Fruit fly (Drosophila melanogaster) whole organism, wandering third instar larva: ENCODE results near the gene CG32280.

ENCODE experiments used
- Abd-B ChIP-seq: fragments of >200 bp; optimal IDR thresholded peaks from 2 replicates; lab custom pipeline; 2017; ENCODE audit warnings: missing biosample characterization, missing genetic modification characterization
- CG32264 ChIP-seq: fragments of 200-800 bp; sonication (Bioruptor generic); optimal IDR thresholded peaks from 2 replicates; lab custom pipeline; 2016; ENCODE audit warnings: missing biosample characterization, missing genetic modification characterization
- CG9705 ChIP-seq: fragments of 200-800 bp; sonication (Bioruptor generic); optimal IDR thresholded peaks from 2 replicates; lab custom pipeline; 2018; ENCODE audit warnings: missing biosample characterization, mild to moderate bottlenecking, missing genetic modification characterization
- CrebA ChIP-seq: fragments of 200-800 bp; sonication (Bioruptor generic); optimal IDR thresholded peaks from 2 replicates; lab custom pipeline; 2016; ENCODE audit warnings: missing biosample characterization, mild to moderate bottlenecking, missing genetic modification characterization, borderline replicate concordance
- Dfd ChIP-seq: fragments of >200 bp; optimal IDR thresholded peaks from 2 replicates; lab custom pipeline; 2017; ENCODE audit warnings: missing biosample characterization, missing genetic modification characterization
- Dif ChIP-seq: fragments of 200-275, 200-300 bp; sonication (Bioruptor generic); optimal IDR thresholded peaks from 2 replicates; lab custom pipeline; 2018; ENCODE audit warnings: missing biosample characterization, missing genetic modification characterization; ENCODE audit not compliant: partially characterized antibody
- HLH106 ChIP-seq: fragments of 200-800 bp; optimal IDR thresholded peaks from 3 replicates; lab custom pipeline; 2019; ENCODE audit warnings: missing biosample characterization, mild to moderate bottlenecking, missing genetic modification characterization, moderate library complexity
- Hnf4 ChIP-seq: fragments of 200-800 bp; sonication (Bioruptor generic); optimal IDR thresholded peaks from 2 replicates; lab custom pipeline; 2016; ENCODE audit warnings: missing biosample characterization, mild to moderate bottlenecking, missing genetic modification characterization
- Hr78 ChIP-seq: fragments of >200 bp; optimal IDR thresholded peaks from 2 replicates; lab custom pipeline; 2017; ENCODE audit warnings: missing biosample characterization, missing genetic modification characterization
- Hr83 ChIP-seq: fragments of 200-300 bp; sonication (Bioruptor generic); optimal IDR thresholded peaks from 2 replicates; lab custom pipeline; 2016; ENCODE audit warnings: missing biosample characterization, mild to moderate bottlenecking, missing genetic modification characterization, moderate library complexity; ENCODE audit not compliant: poor library complexity, severe bottlenecking
- Jra ChIP-seq: sonication (Bioruptor generic); optimal IDR thresholded peaks from 2 replicates; lab custom pipeline; 2016; ENCODE audit warnings: missing biosample characterization, missing genetic modification characterization
- Myc ChIP-seq: fragments of >200 bp; optimal IDR thresholded peaks from 2 replicates; lab custom pipeline; 2017
- OdsH ChIP-seq: fragments of 200-800 bp; sonication (Bioruptor generic); optimal IDR thresholded peaks from 2 replicates; lab custom pipeline; 2016; ENCODE audit warnings: missing biosample characterization, mild to moderate bottlenecking, missing genetic modification characterization
- Rel ChIP-seq, 2 experiments: fragments of 200-800 bp; sonication (Bioruptor generic) in 1 of 2; optimal IDR thresholded peaks; 2 replicates in 1 of 2; 3 replicates in 1 of 2; lab custom pipeline; 2016 to 2019; ENCODE audit warnings: mild to moderate bottlenecking in 2 of 2, missing biosample characterization in 2 of 2, missing genetic modification characterization in 2 of 2, moderate library complexity in 1 of 2
- Sp1 ChIP-seq: fragments of 200-800 bp; sonication (Bioruptor generic); optimal IDR thresholded peaks from 3 replicates; lab custom pipeline; 2019; ENCODE audit warnings: missing biosample characterization, mild to moderate bottlenecking, missing genetic modification characterization, moderate library complexity
- Vsx2 ChIP-seq: fragments of 200-300, 225-300 bp; sonication (Bioruptor generic); optimal IDR thresholded peaks from 2 replicates; lab custom pipeline; 2018; ENCODE audit warnings: missing biosample characterization, missing genetic modification characterization; ENCODE audit not compliant: partially characterized antibody
- br ChIP-seq: fragments of 200-800 bp; sonication (Bioruptor generic); optimal IDR thresholded peaks from 2 replicates; lab custom pipeline; 2016; ENCODE audit warnings: missing biosample characterization, missing genetic modification characterization
- brk ChIP-seq: fragments of 200-800 bp; sonication (Bioruptor generic); optimal IDR thresholded peaks from 2 replicates; lab custom pipeline; 2016; ENCODE audit warnings: missing biosample characterization, mild to moderate bottlenecking, missing genetic modification characterization
- dsf ChIP-seq: sonication (Bioruptor generic); optimal IDR thresholded peaks from 2 replicates; lab custom pipeline; 2016; ENCODE audit warnings: missing biosample characterization, missing genetic modification characterization, borderline replicate concordance
- ey ChIP-seq: fragments of 200-800 bp; sonication (Bioruptor generic); optimal IDR thresholded peaks from 2 replicates; lab custom pipeline; 2016; ENCODE audit warnings: missing biosample characterization, missing genetic modification characterization
- foxo ChIP-seq, 2 experiments: fragments of 200-800 bp; sonication (Bioruptor generic); optimal IDR thresholded peaks; 2 replicates in 1 of 2; 3 replicates in 1 of 2; lab custom pipeline; 2016 to 2017; ENCODE audit warnings: missing biosample characterization in 2 of 2, missing genetic modification characterization in 2 of 2
- fru ChIP-seq: fragments of 200-800 bp; sonication (Bioruptor generic); optimal IDR thresholded peaks from 3 replicates; lab custom pipeline; 2016; ENCODE audit warnings: missing biosample characterization, mild to moderate bottlenecking, missing genetic modification characterization
- h ChIP-seq: fragments of 200-800 bp; sonication (Bioruptor generic); optimal IDR thresholded peaks from 3 replicates; lab custom pipeline; 2016; ENCODE audit warnings: missing biosample characterization, mild to moderate bottlenecking, missing genetic modification characterization
- jim ChIP-seq: fragments of 175-275, 200-325 bp; sonication (Bioruptor generic); optimal IDR thresholded peaks from 2 replicates; lab custom pipeline; 2016; ENCODE audit warnings: missing biosample characterization, mild to moderate bottlenecking, missing genetic modification characterization
- lola ChIP-seq: fragments of >200 bp; optimal IDR thresholded peaks from 2 replicates; lab custom pipeline; 2017; ENCODE audit warnings: missing biosample characterization, missing genetic modification characterization
- pan ChIP-seq: fragments of >200 bp; optimal IDR thresholded peaks from 2 replicates; lab custom pipeline; 2017
- psq ChIP-seq: fragments of 200-800 bp; sonication (Bioruptor generic); optimal IDR thresholded peaks from 3 replicates; lab custom pipeline; 2017; ENCODE audit warnings: missing biosample characterization, mild to moderate bottlenecking, missing genetic modification characterization, moderate library complexity
- rgr ChIP-seq: fragments of 200-800 bp; sonication (Bioruptor generic); optimal IDR thresholded peaks from 3 replicates; lab custom pipeline; 2016; ENCODE audit warnings: missing biosample characterization, mild to moderate bottlenecking, missing genetic modification characterization
- sage ChIP-seq: fragments of 200-800 bp; sonication (Bioruptor generic); optimal IDR thresholded peaks from 2 replicates; lab custom pipeline; 2016; ENCODE audit warnings: missing biosample characterization, mild to moderate bottlenecking, missing genetic modification characterization
- sv ChIP-seq: fragments of 200-800 bp; sonication (Bioruptor generic); optimal IDR thresholded peaks from 3 replicates; lab custom pipeline; 2016; ENCODE audit warnings: missing biosample characterization, missing genetic modification characterization
- usp ChIP-seq: fragments of >200 bp; optimal IDR thresholded peaks from 2 replicates; lab custom pipeline; 2017; ENCODE audit warnings: missing biosample characterization, missing genetic modification characterization
- woc ChIP-seq: sonication (Bioruptor generic); optimal IDR thresholded peaks from 2 replicates; lab custom pipeline; 2016; ENCODE audit warnings: missing biosample characterization, mild to moderate bottlenecking, missing genetic modification characterization

The CG32280 gene

DNA sequence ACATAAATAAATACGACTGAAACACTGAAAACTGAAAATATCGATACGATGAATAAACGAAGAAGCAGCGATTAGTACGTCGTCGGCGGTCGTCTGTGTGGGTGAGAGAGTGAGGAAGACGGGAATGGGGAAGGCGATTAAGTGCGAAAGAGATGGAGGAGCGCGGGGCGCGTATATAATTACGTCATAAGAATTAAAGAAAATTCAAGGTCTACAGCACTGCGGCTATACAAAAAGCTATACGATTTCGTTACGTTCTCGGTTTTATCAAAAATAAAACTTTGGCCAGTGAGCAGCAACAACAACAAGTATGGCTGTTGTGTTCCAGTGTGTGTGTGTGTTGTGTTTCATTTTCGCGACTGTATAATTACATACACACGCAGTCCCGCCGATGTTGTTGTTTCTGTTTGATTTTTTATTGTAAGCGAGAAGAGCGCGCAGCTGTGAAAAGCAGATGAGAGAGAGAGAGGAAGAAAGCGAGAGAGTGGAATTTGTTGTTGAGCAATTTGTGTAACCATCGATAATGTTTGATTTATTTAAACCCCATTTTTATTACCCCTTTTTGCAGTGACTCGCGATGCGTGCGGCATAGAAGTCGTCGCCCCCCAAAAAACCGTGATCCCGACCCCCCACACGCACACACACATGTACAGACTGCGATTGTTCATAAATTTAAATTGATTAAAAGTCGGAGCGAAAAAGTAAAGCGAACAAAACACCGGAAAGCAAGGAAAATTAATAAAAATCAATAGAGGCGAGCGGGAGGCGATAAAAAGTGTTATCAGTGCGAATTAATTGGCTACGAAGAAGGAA lies 15.7 kb upstream of the CG32280 start:
- TF ChIP-seq CrebA = no peak
- peak; percentile 62 for TF ChIP-seq psq
- no peak for TF ChIP-seq HLH106 (tag; lab: Kevin White, UChicago)
- TF ChIP-seq CG32264 = no peak
- no peak for TF ChIP-seq Hr78 (GFP tag; lab: Kevin White, UChicago)
- no peak for TF ChIP-seq sv (GFP tag; lab: Kevin White, UChicago)
- TF ChIP-seq pan (lab: Kevin White, UChicago) = no peak
- TF ChIP-seq h (GFP tag; lab: Kevin White, UChicago) = peak; percentile 9
- no peak for TF ChIP-seq Rel (GFP tag; optimal IDR thresholded peaks at IDR 0.05; lab: Kevin White, UChicago)
- TF ChIP-seq Rel (tag; optimal IDR thresholded peaks at IDR 0.05; lab: Kevin White, UChicago) = peak; percentile 14
- no peak for TF ChIP-seq usp
- peak; percentile 47 for TF ChIP-seq Sp1

- TF ChIP-seq Dif (no peak), br (no peak), foxo (GFP tag; optimal IDR thresholded peaks at IDR 0.05; lab: Kevin White, UChicago) (no peak), usp (no peak), Dfd (peak; percentile 92)
- TF ChIP-seq, all 38 proteins: peak for 1
Measured at dm6 chr3L:3150376-3150775, 14.6 kb upstream of the CG32280 start.

DNA sequence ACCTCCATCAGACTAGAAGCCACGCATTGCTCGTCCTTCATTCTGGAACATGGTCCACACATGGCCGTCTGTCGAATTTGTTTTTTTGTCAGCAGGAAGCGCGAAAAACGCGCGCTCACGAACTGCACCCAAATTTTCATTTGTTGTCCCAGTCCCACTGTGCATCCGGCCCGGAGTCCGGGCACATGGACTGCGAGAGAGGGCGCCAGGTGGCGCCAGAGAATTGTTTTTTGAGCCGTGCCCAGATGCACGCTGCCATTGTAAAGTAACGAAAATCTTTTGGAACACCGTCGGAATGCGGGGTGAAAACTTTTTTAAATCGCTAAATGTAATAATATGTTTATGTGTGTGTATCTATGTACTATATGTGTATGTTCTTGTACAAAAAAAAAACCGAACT lies 7.3 kb upstream of the CG32280 start:
- TF ChIP-seq sv (GFP tag; lab: Kevin White, UChicago) (no peak), Jra (no peak), CG9705 (GFP tag; lab: Kevin White, UChicago) (no peak), CG32264 (no peak), Dif (no peak), dsf (GFP tag; lab: Kevin White, UChicago) (no peak), jim (no peak), rgr (no peak), psq (no peak)

DNA sequence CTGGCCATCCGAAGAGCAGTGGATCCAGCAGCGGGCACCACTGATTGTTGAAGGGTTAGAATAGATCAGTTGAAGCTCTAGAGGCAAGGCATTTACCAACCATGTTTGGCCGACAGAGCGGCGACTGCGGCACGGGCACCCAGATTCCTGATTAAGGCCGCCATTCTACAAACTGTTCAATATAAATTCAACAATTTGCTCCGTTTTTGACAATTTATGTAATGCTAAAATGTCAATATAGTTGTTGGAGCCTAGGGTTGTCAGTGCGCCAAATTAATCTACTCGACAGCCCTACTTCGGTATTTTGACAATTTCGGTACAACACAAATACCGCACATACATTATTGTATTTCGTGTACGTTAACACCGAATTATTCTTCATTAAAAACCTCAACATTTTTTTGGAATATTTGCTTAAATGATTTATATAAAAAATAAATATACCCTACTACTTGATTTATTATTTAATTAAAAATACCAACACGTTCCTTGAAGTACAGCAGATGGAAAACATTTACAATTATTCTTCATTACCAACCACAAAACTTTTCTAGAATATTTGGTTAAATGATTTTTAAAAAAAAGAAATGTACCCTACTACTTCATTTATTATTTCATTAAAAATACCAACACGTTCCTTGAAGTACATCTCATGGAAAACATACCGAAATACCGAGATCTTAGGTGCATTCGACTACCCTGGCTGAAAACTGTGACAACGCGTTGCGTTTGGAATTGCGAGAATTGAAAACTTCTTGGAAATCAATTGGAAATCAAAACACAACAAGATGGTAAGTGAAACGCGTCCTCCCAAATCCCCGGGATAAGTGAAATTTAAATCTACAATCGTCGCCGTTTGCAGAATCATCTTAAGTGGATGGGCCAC lies 5.4 kb upstream of the CG32280 start, which contains the start of the genes ND-30 and CG15812:
Gene ND-30, minus strand, starts transcription at position 270 of the 886 bp plus-strand sequence.
Gene CG15812, plus strand, starts transcription at position 683 of the 886 bp plus-strand sequence.
- TF ChIP-seq foxo (GFP tag; optimal IDR thresholded peaks at IDR 0.05; lab: Kevin White, UChicago) = peak in 1 of 2 experiments; percentile 21
- TF ChIP-seq woc (GFP tag; lab: Kevin White, UChicago) = no peak
- no peak for TF ChIP-seq brk (GFP tag; lab: Kevin White, UChicago)
- TF ChIP-seq h (GFP tag; lab: Kevin White, UChicago) = no peak
- TF ChIP-seq Hr83 (GFP tag; lab: Kevin White, UChicago) = peak; percentile 5
- TF ChIP-seq psq = peak; percentile 22
- TF ChIP-seq HLH106 (tag; lab: Kevin White, UChicago) = no peak

dm6 chr3L:3161968-3162367 lies 3.0 kb upstream of the CG32280 start, which contains the start of gene rasp:
TSS of gene rasp (plus strand) at chr3L:3162180.
- TF ChIP-seq Myc (lab: Kevin White, UChicago) = no peak
- no peak for TF ChIP-seq Rel (GFP tag; optimal IDR thresholded peaks at IDR 0.05; lab: Kevin White, UChicago)
- peak; percentile 59 for TF ChIP-seq Rel (tag; optimal IDR thresholded peaks at IDR 0.05; lab: Kevin White, UChicago)
- TF ChIP-seq sage (GFP tag; lab: Kevin White, UChicago) = no peak

DNA sequence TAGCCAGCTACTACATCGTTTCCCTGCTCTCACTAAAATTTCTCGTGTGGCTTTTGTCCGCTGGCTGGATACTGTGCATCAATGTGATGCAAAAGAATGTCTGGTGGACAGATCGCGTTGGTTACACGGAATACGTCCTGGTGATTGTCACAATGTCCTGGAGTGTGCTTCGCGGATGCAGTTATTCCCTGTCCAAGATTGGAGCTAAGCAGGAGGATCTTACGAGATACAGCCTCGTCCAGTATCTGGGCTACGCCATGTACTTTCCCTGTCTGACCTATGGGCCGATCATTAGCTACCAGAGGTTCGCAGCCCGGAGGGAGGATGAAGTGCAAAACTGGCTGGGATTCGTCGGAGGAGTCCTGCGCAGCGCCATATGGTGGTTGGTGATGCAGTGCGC lies 2.4 kb upstream of the CG32280 start:
- TF ChIP-seq ey (GFP tag; lab: Kevin White, UChicago) (no peak), fru (GFP tag; lab: Kevin White, UChicago) (no peak), Sp1 (no peak), sv (GFP tag; lab: Kevin White, UChicago) (no peak), Vsx2 (no peak), Hnf4 (GFP tag; lab: Kevin White, UChicago) (no peak), Abd-B (GFP tag; lab: Kevin White, UChicago) (no peak), CG32264 (no peak), lola (GFP tag; lab: Kevin White, UChicago) (no peak), woc (GFP tag; lab: Kevin White, UChicago) (no peak), Hr83 (GFP tag; lab: Kevin White, UChicago) (no peak), Dfd (no peak), Rel (GFP tag; optimal IDR thresholded peaks at IDR 0.05; lab: Kevin White, UChicago) (no peak), Rel (tag; optimal IDR thresholded peaks at IDR 0.05; lab: Kevin White, UChicago) (no peak), HLH106 (tag; lab: Kevin White, UChicago) (no peak), Jra (no peak), OdsH (GFP tag; lab: Kevin White, UChicago) (no peak)
